Worm (Caenorhabditis elegans): ENCODE measurements around the gene ZK546.19.

Gene ZK546.19

ce11 chrII:4942829-4943228 is 1.3 kb downstream of the ZK546.19 start:
- TF ChIP-seq fos-1 (tag; optimal IDR thresholded peaks at IDR 0.05) (peak; percentile 75), peb-1 (tag; optimal IDR thresholded peaks at IDR 0.05) (no peak), crh-2 (tag; optimal IDR thresholded peaks at IDR 0.05) (peak; percentile 19), nhr-25 (tag; optimal IDR thresholded peaks at IDR 0.05) (no peak), sma-9 (GFP tag; optimal IDR thresholded peaks at IDR 0.05) (peak; percentile 40), sma-9 (tag; optimal IDR thresholded peaks at IDR 0.05) (no peak), ZK546.5 (tag; optimal IDR thresholded peaks at IDR 0.05) (no peak), nhr-6 (tag; optimal IDR thresholded peaks at IDR 0.05) (no peak), gmeb-1 (tag; optimal IDR thresholded peaks at IDR 0.05) (peak; percentile 7), unc-55 (GFP tag; optimal IDR thresholded peaks at IDR 0.05) (no peak)

DNA sequence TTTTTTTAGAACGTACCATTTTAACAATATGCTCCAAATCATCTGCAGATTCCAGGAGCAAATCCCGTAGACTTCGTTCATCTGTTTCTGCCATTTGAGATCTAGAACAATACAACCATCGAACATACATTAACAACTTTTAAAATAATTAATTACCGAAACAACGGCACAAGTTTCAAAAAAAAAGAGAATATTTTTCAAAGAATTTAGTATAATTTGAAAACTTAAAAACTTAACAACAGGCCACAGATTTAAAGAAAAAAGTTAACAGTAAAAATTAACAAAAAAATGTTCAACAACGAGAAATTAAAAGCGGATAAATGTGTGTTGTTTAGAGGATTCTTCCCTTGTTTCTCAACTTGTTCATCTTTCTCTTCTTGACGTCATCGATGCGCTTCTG is 2.3 kb downstream of the ZK546.19 start, which contains the start of gene mdt-4:
mdt-4 (minus strand) TSS at position 101 of the 400 bp plus-strand sequence.
- no peak for TF ChIP-seq ama-1 (optimal IDR thresholded peaks at IDR 0.05)
- no peak for TF ChIP-seq sem-4 (tag; optimal IDR thresholded peaks at IDR 0.05)
- no peak for TF ChIP-seq gmeb-1 (tag; optimal IDR thresholded peaks at IDR 0.05)
- TF ChIP-seq nhr-10 (tag; optimal IDR thresholded peaks at IDR 0.05): no peak
- no peak for TF ChIP-seq C34F6.9 (tag; optimal IDR thresholded peaks at IDR 0.05)
- no peak for TF ChIP-seq snpc-4 (tag; optimal IDR thresholded peaks at IDR 0.05)
- no peak for TF ChIP-seq R02D3.7 (tag; optimal IDR thresholded peaks at IDR 0.05)
- no peak for TF ChIP-seq mdl-1 (tag; optimal IDR thresholded peaks at IDR 0.05)
- no peak for TF ChIP-seq egl-27 (tag; optimal IDR thresholded peaks at IDR 0.05)
- no peak for TF ChIP-seq unc-39 (tag; optimal IDR thresholded peaks at IDR 0.05)
- no peak for TF ChIP-seq elt-3 (tag; optimal IDR thresholded peaks at IDR 0.05)
- TF ChIP-seq sma-3 (GFP tag; optimal IDR thresholded peaks at IDR 0.05): no peak
- TF ChIP-seq ztf-1 (GFP tag; conservative IDR thresholded peaks at IDR 0.05): no peak
- TF ChIP-seq ztf-11 (tag; optimal IDR thresholded peaks at IDR 0.05): no peak
- no peak for TF ChIP-seq mbf-1 (tag; optimal IDR thresholded peaks at IDR 0.05)

- TF ChIP-seq unc-55 (GFP tag; optimal IDR thresholded peaks at IDR 0.05) (peak; percentile 27), ama-1 (optimal IDR thresholded peaks at IDR 0.05) (peak; percentile 49), C34F6.9 (tag; optimal IDR thresholded peaks at IDR 0.05) (peak; percentile 39), nhr-12 (tag; optimal IDR thresholded peaks at IDR 0.05) (no peak), R02D3.7 (tag; optimal IDR thresholded peaks at IDR 0.05) (no peak), lsy-2 (tag; optimal IDR thresholded peaks at IDR 0.05) (peak in 1 of 2 experiments; percentile 29)
Measured at ce11 chrII:4945695-4946094, 4.2 kb downstream of the ZK546.19 start, which contains the start of the genes gldi-11 and ZK546.2. TSS of gene gldi-11 (minus strand) at chrII:4945789. TSS of gene ZK546.2 (plus strand) at chrII:4946027.

ce11 chrII:4946775-4947174 is 5.2 kb downstream of the ZK546.19 start:
- TF ChIP-seq sma-3 (GFP tag; optimal IDR thresholded peaks at IDR 0.05) (no peak), elt-3 (tag; optimal IDR thresholded peaks at IDR 0.05) (no peak), unc-55 (GFP tag; optimal IDR thresholded peaks at IDR 0.05) (peak; percentile 31), blmp-1 (tag; optimal IDR thresholded peaks at IDR 0.05; ENCODE audit: insufficient read depth) (no peak), egl-27 (tag; optimal IDR thresholded peaks at IDR 0.05) (no peak), nhr-77 (tag; optimal IDR thresholded peaks at IDR 0.05) (no peak), ZK546.5 (tag; optimal IDR thresholded peaks at IDR 0.05) (no peak), lin-39 (tag; optimal IDR thresholded peaks at IDR 0.05) (no peak), lsy-2 (tag; optimal IDR thresholded peaks at IDR 0.05) (peak in 1 of 2 experiments; percentile 13), alr-1 (tag; optimal IDR thresholded peaks at IDR 0.05) (no peak), mdl-1 (tag; optimal IDR thresholded peaks at IDR 0.05) (no peak), crh-2 (tag; optimal IDR thresholded peaks at IDR 0.05) (peak; percentile 25), C34F6.9 (tag; optimal IDR thresholded peaks at IDR 0.05) (peak; percentile 19), sem-4 (tag; optimal IDR thresholded peaks at IDR 0.05) (no peak), nhr-129 (tag; optimal IDR thresholded peaks at IDR 0.05) (peak; percentile 18), skn-1 (tag; optimal IDR thresholded peaks at IDR 0.05) (no peak), ztf-4 (tag; optimal IDR thresholded peaks at IDR 0.05) (no peak), lin-13 (GFP tag; optimal IDR thresholded peaks at IDR 0.05) (peak; percentile 42)

DNA sequence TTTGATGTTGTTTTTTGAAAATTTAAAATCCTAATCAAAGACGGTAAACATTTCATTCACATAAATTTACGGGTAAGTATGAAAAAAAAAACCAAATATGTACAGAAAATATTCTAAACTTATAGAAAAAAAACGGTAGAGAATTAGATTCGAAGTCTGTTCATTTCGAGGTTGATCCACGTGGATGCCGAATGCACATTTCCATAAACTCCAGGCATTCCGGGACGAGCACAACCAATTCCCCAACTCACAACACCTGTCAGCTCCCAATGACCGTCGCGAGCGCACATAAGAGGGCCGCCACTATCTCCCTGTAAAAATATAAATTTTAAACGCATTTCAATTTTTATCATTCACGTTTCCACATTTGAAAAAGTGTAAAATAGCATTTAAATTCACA is 6.6 kb downstream of the ZK546.19 start:
- TF ChIP-seq nhr-77 (tag; optimal IDR thresholded peaks at IDR 0.05) (no peak), zag-1 (tag; optimal IDR thresholded peaks at IDR 0.05) (no peak), mdl-1 (tag; optimal IDR thresholded peaks at IDR 0.05) (no peak), alr-1 (tag; optimal IDR thresholded peaks at IDR 0.05) (no peak), dmd-4 (tag; optimal IDR thresholded peaks at IDR 0.05) (no peak), ztf-11 (tag; optimal IDR thresholded peaks at IDR 0.05) (no peak), fos-1 (tag; optimal IDR thresholded peaks at IDR 0.05) (no peak), unc-39 (tag; optimal IDR thresholded peaks at IDR 0.05) (no peak), Y55F3AM.14 (GFP tag; optimal IDR thresholded peaks at IDR 0.05) (no peak), mab-5 (tag; optimal IDR thresholded peaks at IDR 0.05) (no peak), lin-11 (tag; optimal IDR thresholded peaks at IDR 0.05) (no peak), unc-55 (GFP tag; optimal IDR thresholded peaks at IDR 0.05) (no peak), aly-2 (tag; optimal IDR thresholded peaks at IDR 0.05) (no peak), ZK546.5 (tag; optimal IDR thresholded peaks at IDR 0.05) (no peak), F13H6.1 (tag; optimal IDR thresholded peaks at IDR 0.05) (no peak)

All from whole organism, L2 larva.